Worm (Caenorhabditis elegans) whole organism, late embryonic: ENCODE results near the gene Y40C5A.4.

ENCODE experiments used
- C08G9.2 ChIP-seq: sonication (generic microtip); optimal IDR thresholded peaks from 2 replicates; lab custom pipeline; 2016; ENCODE audit warnings: mild to moderate bottlenecking, missing genetic modification characterization, moderate library complexity, missing compliant biosample characterization
- C38D4.7 ChIP-seq: fragments of 200-800 bp; sonication (Bioruptor generic); optimal IDR thresholded peaks from 2 replicates; lab custom pipeline; 2018; ENCODE audit warnings: mild to moderate bottlenecking, missing genetic modification characterization, moderate library complexity, missing compliant biosample characterization
- F13H6.1 ChIP-seq: sonication (generic microtip); optimal IDR thresholded peaks from 2 replicates; lab custom pipeline; 2016; ENCODE audit warnings: missing genetic modification characterization, missing compliant biosample characterization
- K02D7.2 ChIP-seq: sonication (generic microtip); optimal IDR thresholded peaks from 2 replicates; lab custom pipeline; 2017; ENCODE audit warnings: mild to moderate bottlenecking, missing genetic modification characterization, missing compliant biosample characterization
- ama-1 ChIP-seq: fragments of 150-350 bp; optimal IDR thresholded peaks from 2 replicates; lab custom pipeline; 2014
- ceh-18 ChIP-seq: sonication (generic microtip); optimal IDR thresholded peaks from 2 replicates; lab custom pipeline; 2016; ENCODE audit warnings: missing genetic modification characterization, missing compliant biosample characterization
- ceh-19 ChIP-seq: fragments of 200-800 bp; sonication (Bioruptor generic); optimal IDR thresholded peaks from 2 replicates; lab custom pipeline; 2018; ENCODE audit warnings: mild to moderate bottlenecking, missing genetic modification characterization, missing compliant biosample characterization
- ceh-22 ChIP-seq: sonication (generic microtip); optimal IDR thresholded peaks from 2 replicates; lab custom pipeline; 2017; ENCODE audit warnings: missing biosample characterization, missing genetic modification characterization
- ceh-45 ChIP-seq: fragments of 200-800 bp; sonication (Bioruptor generic); IDR thresholded peaks from 2 replicates; pipeline ENCODE4 v1.3.6; 2022; ENCODE audit warnings: missing genetic modification reagents, missing genetic modification characterization, missing compliant biosample characterization
- ceh-48 ChIP-seq: sonication (generic microtip); optimal IDR thresholded peaks from 2 replicates; lab custom pipeline; 2016; ENCODE audit warnings: missing genetic modification characterization, inconsistent platforms, missing compliant biosample characterization
- ceh-9 ChIP-seq: sonication (generic microtip); optimal IDR thresholded peaks from 2 replicates; lab custom pipeline; 2016; ENCODE audit warnings: mild to moderate bottlenecking, missing genetic modification characterization, inconsistent platforms, missing compliant biosample characterization
- elt-2 ChIP-seq: sonication (generic microtip); optimal IDR thresholded peaks from 2 replicates; lab custom pipeline; 2016; ENCODE audit warnings: missing genetic modification reagents, missing genetic modification characterization, missing compliant biosample characterization
- ets-4 ChIP-seq: sonication (generic microtip); optimal IDR thresholded peaks from 2 replicates; lab custom pipeline; 2016; ENCODE audit warnings: missing genetic modification characterization, missing compliant biosample characterization
- eyg-1 ChIP-seq: sonication (generic microtip); optimal IDR thresholded peaks from 2 replicates; lab custom pipeline; 2016; ENCODE audit warnings: missing genotype, missing genetic modification characterization, missing compliant biosample characterization
- fax-1 ChIP-seq: sonication (generic microtip); optimal IDR thresholded peaks from 2 replicates; lab custom pipeline; 2016; ENCODE audit warnings: missing genotype, missing genetic modification characterization, missing compliant biosample characterization
- fkh-6 ChIP-seq: sonication (generic microtip); optimal IDR thresholded peaks from 2 replicates; lab custom pipeline; 2016; ENCODE audit warnings: missing genetic modification characterization, missing compliant biosample characterization
- hlh-13 ChIP-seq: fragments of 200-800 bp; sonication (Bioruptor generic); optimal IDR thresholded peaks from 2 replicates; lab custom pipeline; 2018; ENCODE audit warnings: mild to moderate bottlenecking, missing genetic modification characterization, missing compliant biosample characterization
- hlh-6 ChIP-seq: sonication (generic microtip); optimal IDR thresholded peaks from 2 replicates; lab custom pipeline; 2016; ENCODE audit warnings: missing genotype, missing genetic modification characterization, missing compliant biosample characterization
- hlh-8 ChIP-seq: sonication (generic microtip); optimal IDR thresholded peaks from 2 replicates; lab custom pipeline; 2016; ENCODE audit warnings: missing genotype, missing genetic modification characterization, missing compliant biosample characterization
- madf-2 ChIP-seq: sonication (generic microtip); optimal IDR thresholded peaks from 2 replicates; lab custom pipeline; 2017; ENCODE audit warnings: missing genetic modification characterization, missing compliant biosample characterization
- mec-3 ChIP-seq: sonication (generic microtip); optimal IDR thresholded peaks from 2 replicates; lab custom pipeline; 2016; ENCODE audit warnings: borderline replicate concordance, missing genetic modification characterization, missing compliant biosample characterization
- nfya-1 ChIP-seq: sonication (generic microtip); optimal IDR thresholded peaks from 2 replicates; lab custom pipeline; 2017; ENCODE audit warnings: missing genetic modification characterization, mild to moderate bottlenecking, missing compliant biosample characterization, antibody characterized with exemption, moderate library complexity
- nhr-11 ChIP-seq: fragments of 150-350 bp; optimal IDR thresholded peaks from 2 replicates; lab custom pipeline; 2014; ENCODE audit warnings: missing biosample characterization, missing genetic modification characterization
- npax-4 ChIP-seq: sonication (generic microtip); optimal IDR thresholded peaks from 2 replicates; lab custom pipeline; 2016; ENCODE audit warnings: missing genetic modification characterization, missing compliant biosample characterization
- pax-1 ChIP-seq: fragments of 150-350 bp; optimal IDR thresholded peaks from 2 replicates; lab custom pipeline; 2014; ENCODE audit warnings: missing biosample characterization, missing genetic modification characterization
- pha-2 ChIP-seq: sonication (generic microtip); optimal IDR thresholded peaks from 2 replicates; lab custom pipeline; 2017; ENCODE audit warnings: mild to moderate bottlenecking, missing genetic modification characterization, missing compliant biosample characterization
- rnt-1 ChIP-seq: sonication (generic microtip); optimal IDR thresholded peaks from 2 replicates; lab custom pipeline; 2016; ENCODE audit warnings: missing genetic modification characterization, missing compliant biosample characterization
- sox-4 ChIP-seq: sonication (generic microtip); optimal IDR thresholded peaks from 2 replicates; lab custom pipeline; 2017; ENCODE audit warnings: mild to moderate bottlenecking, missing genetic modification characterization, inconsistent platforms, missing compliant biosample characterization
- syd-9 ChIP-seq: sonication (generic microtip); optimal IDR thresholded peaks from 2 replicates; lab custom pipeline; 2016; ENCODE audit warnings: mild to moderate bottlenecking, missing genetic modification characterization, moderate library complexity, missing compliant biosample characterization
- tbx-2 ChIP-seq: sonication (generic microtip); optimal IDR thresholded peaks from 2 replicates; lab custom pipeline; 2016; ENCODE audit warnings: missing genetic modification characterization, missing compliant biosample characterization
- tbx-7 ChIP-seq: sonication (generic microtip); optimal IDR thresholded peaks from 2 replicates; lab custom pipeline; 2016; ENCODE audit warnings: missing genotype, missing genetic modification characterization, missing compliant biosample characterization
- ttx-3 ChIP-seq: sonication (generic microtip); optimal IDR thresholded peaks from 2 replicates; lab custom pipeline; 2016; ENCODE audit warnings: missing genetic modification reagents, missing genetic modification characterization, missing compliant biosample characterization
- ztf-16 ChIP-seq: sonication (generic microtip); optimal IDR thresholded peaks from 2 replicates; lab custom pipeline; 2017; ENCODE audit warnings: missing genetic modification characterization, missing compliant biosample characterization

Gene Y40C5A.4

DNA sequence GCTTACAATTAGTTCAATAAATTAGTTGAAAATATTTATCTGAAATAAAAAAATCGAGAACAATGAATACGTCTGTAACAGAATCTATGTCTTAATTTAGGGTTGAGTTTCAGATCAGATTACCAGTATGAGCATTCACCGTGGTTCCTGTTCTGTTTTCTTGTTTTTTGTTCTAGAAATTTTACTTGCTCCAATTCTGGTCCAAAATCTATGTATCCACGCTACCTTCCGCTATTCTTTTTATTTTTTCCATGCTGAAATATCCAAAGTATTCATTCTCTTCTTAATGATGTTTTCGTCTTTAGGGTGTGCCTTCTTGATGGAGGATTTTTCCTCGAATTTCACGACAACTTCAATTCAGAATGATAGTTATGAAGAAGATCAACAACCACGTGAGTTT lies 59.6 kb downstream of the Y40C5A.4 start, which contains the start of gene npr-27:
Gene npr-27, plus strand, starts transcription at position 301 of the 400 bp plus-strand sequence.
- no peak for TF ChIP-seq hlh-6
- no peak for TF ChIP-seq ceh-19
- TF ChIP-seq C38D4.7 (GFP tag; lab: Kevin White, UChicago), result no peak
- no peak for TF ChIP-seq eyg-1
- TF ChIP-seq mec-3, result no peak
- TF ChIP-seq sox-4 (tag; lab: Kevin White, UChicago), result no peak
- no peak for TF ChIP-seq ceh-22 (tag; lab: Kevin White, UChicago)
- no peak for TF ChIP-seq elt-2 (tag; lab: Kevin White, UChicago)
- no peak for TF ChIP-seq ztf-16 (tag; lab: Kevin White, UChicago)
- no peak for TF ChIP-seq syd-9
- TF ChIP-seq pax-1 (tag; lab: Kevin White, UChicago), result no peak
- TF ChIP-seq F13H6.1 (tag; lab: Kevin White, UChicago), result no peak
- TF ChIP-seq tbx-7 (tag; lab: Kevin White, UChicago), result no peak
- no peak for TF ChIP-seq pha-2
- TF ChIP-seq ets-4 (tag; lab: Kevin White, UChicago), result no peak
- no peak for TF ChIP-seq ceh-45 (GFP tag; lab: Robert Waterston, UW)
- no peak for TF ChIP-seq ttx-3 (tag; lab: Kevin White, UChicago)

DNA sequence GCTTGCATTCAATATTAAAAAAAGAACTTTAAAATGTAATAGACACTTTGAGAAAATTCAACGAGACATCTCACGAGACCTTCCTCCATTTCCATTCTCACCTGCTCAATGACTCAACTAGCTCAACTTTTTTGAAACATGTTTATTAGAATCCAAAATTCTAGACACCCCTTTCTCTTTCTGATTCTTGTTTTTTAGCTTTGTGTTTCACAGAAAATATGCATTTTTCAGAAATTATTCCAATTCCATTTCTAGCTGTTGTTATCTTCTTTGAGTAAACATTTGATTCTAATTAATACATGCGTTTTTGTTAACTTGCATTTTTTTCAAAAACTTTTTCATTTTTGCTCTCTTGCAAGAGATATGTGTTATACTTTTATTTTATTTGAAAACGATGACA lies 63.4 kb downstream of the Y40C5A.4 start:
- TF ChIP-seq ama-1 (lab: Kevin White, UChicago), result no peak
- TF ChIP-seq ceh-48 (tag; lab: Kevin White, UChicago), result no peak
- no peak for TF ChIP-seq fax-1 (tag; lab: Kevin White, UChicago)
- TF ChIP-seq C08G9.2, result no peak
- no peak for TF ChIP-seq pax-1 (tag; lab: Kevin White, UChicago)
- TF ChIP-seq nhr-11, result no peak
- no peak for TF ChIP-seq tbx-2 (tag; lab: Kevin White, UChicago)
- no peak for TF ChIP-seq ceh-18 (tag; lab: Kevin White, UChicago)
- TF ChIP-seq rnt-1 (tag; lab: Kevin White, UChicago), result no peak
- no peak for TF ChIP-seq madf-2 (tag; lab: Kevin White, UChicago)
- TF ChIP-seq K02D7.2 (tag; lab: Kevin White, UChicago), result no peak
- no peak for TF ChIP-seq npax-4 (tag; lab: Kevin White, UChicago)
- no peak for TF ChIP-seq fkh-6 (tag; lab: Kevin White, UChicago)
- TF ChIP-seq ceh-45 (GFP tag; lab: Robert Waterston, UW), result no peak
- no peak for TF ChIP-seq hlh-13
- TF ChIP-seq ceh-9 (tag; lab: Kevin White, UChicago), result no peak
- no peak for TF ChIP-seq nfya-1 (tag; lab: Kevin White, UChicago)
- no peak for TF ChIP-seq hlh-8 (tag; lab: Kevin White, UChicago)
- TF ChIP-seq, all 69 proteins: peak for 0
